Worm (Caenorhabditis elegans) whole organism, L1 larva: ENCODE measurements around the gene nhr-203.

ENCODE experiments used
- alr-1 ChIP-seq: fragments of 200-800 bp; sonication (Bioruptor generic); optimal IDR thresholded peaks from 2 replicates; lab custom pipeline; 2018; ENCODE audit warnings: borderline replicate concordance, mild to moderate bottlenecking, missing genetic modification characterization, missing compliant biosample characterization
- efl-3 ChIP-seq: fragments of 200-800 bp; sonication (Bioruptor generic); optimal IDR thresholded peaks from 2 replicates; lab custom pipeline; 2018; ENCODE audit warnings: mild to moderate bottlenecking, missing genetic modification characterization, missing compliant biosample characterization
- egl-13 ChIP-seq: sonication (generic microtip); optimal IDR thresholded peaks from 2 replicates; lab custom pipeline; 2016; ENCODE audit warnings: missing genotype, missing genetic modification reagents, missing genetic modification characterization, missing compliant biosample characterization
- fkh-10 ChIP-seq: sonication (generic microtip); optimal IDR thresholded peaks from 2 replicates; lab custom pipeline; 2017; ENCODE audit warnings: missing biosample characterization, missing genetic modification reagents, missing genetic modification characterization
- fkh-8 ChIP-seq: sonication (generic microtip); optimal IDR thresholded peaks from 2 replicates; lab custom pipeline; 2016; ENCODE audit warnings: mild to moderate bottlenecking, missing genetic modification characterization, missing compliant biosample characterization
- fos-1 ChIP-seq: fragments of 150-350 bp; optimal IDR thresholded peaks from 2 replicates; lab custom pipeline; 2014; ENCODE audit warnings: missing biosample characterization, missing genetic modification characterization
- grh-1 ChIP-seq: fragments of 200-800 bp; sonication (Bioruptor generic); IDR thresholded peaks from 2 replicates; pipeline ENCODE4 v1.3.6; 2022; ENCODE audit warnings: missing genetic modification reagents, missing genetic modification characterization, missing compliant biosample characterization
- nhr-11 ChIP-seq: fragments of 150-350 bp; optimal IDR thresholded peaks from 2 replicates; lab custom pipeline; 2014; ENCODE audit warnings: missing biosample characterization, missing genetic modification characterization
- nhr-12 ChIP-seq: sonication (generic microtip); optimal IDR thresholded peaks from 2 replicates; lab custom pipeline; 2017; ENCODE audit warnings: missing biosample characterization, missing genetic modification characterization
- nhr-76 ChIP-seq: sonication (generic microtip); optimal IDR thresholded peaks from 2 replicates; lab custom pipeline; 2017; ENCODE audit warnings: missing biosample characterization, missing genetic modification characterization
- rnt-1 ChIP-seq: sonication (generic microtip); optimal IDR thresholded peaks from 2 replicates; lab custom pipeline; 2016; ENCODE audit warnings: mild to moderate bottlenecking, missing genetic modification characterization, moderate library complexity, missing compliant biosample characterization
- tlp-1 ChIP-seq: fragments of 150-350 bp; optimal IDR thresholded peaks from 2 replicates; lab custom pipeline; 2014; ENCODE audit warnings: missing biosample characterization, missing genetic modification characterization
- unc-130 ChIP-seq: fragments of 150-350 bp; optimal IDR thresholded peaks from 2 replicates; lab custom pipeline; 2017; ENCODE audit warnings: missing biosample characterization, missing genetic modification characterization, inconsistent platforms
- unc-62 ChIP-seq: fragments of 150-350 bp; optimal IDR thresholded peaks from 2 replicates; lab custom pipeline; 2014; ENCODE audit warnings: missing biosample characterization, missing genetic modification reagents, missing genetic modification characterization

ce11 chrV:453569-453968 is 6.0 kb upstream of the nhr-203 start, which contains the start of gene nhr-98:
- TF ChIP-seq nhr-12 (tag; lab: Kevin White, UChicago) (no peak), nhr-11 (tag; lab: Kevin White, UChicago) (no peak), unc-62 (GFP tag; lab: Kevin White, UChicago) (no peak), fkh-8 (tag; lab: Kevin White, UChicago) (no peak), unc-130 (tag; lab: Kevin White, UChicago) (no peak), nhr-76 (tag; lab: Kevin White, UChicago) (no peak), rnt-1 (tag; lab: Kevin White, UChicago) (no peak), fkh-10 (GFP tag; lab: Kevin White, UChicago) (no peak), fos-1 (tag; lab: Kevin White, UChicago) (no peak), tlp-1 (tag; lab: Kevin White, UChicago) (no peak), egl-13 (no peak), efl-3 (GFP tag; lab: Kevin White, UChicago) (no peak), alr-1 (no peak), grh-1 (GFP tag; lab: Robert Waterston, UW) (no peak)
